Worm (Caenorhabditis elegans): Measurements from ENCODE around the gene Y65A5A.2.

DNA sequence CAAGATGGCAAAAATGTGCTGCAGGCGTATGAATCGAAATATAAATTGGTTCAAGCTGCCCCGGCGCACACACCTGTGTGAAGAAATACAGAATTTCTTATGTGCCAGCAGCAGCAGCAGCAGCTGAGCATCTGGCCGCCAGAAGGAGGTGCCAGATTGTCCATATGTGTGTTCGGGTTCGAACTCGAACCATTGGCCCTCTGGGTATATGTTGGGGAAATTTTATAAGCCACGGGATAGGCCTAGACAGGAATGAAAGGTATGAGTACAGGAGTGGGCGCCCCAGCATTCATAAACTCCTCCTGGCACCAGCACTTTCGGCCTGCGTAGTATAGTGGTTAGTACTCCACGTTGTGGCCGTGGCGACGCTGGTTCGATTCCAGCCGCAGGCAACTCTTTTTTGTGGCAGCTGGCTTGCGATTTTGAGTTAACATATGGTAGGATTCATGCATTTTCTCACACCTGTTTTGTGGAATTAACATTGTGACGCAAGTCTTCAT is 23.6 kb upstream of the Y65A5A.2 start:
- TF ChIP-seq ceh-30 (tag; optimal IDR thresholded peaks at IDR 0.05) = no peak
- TF ChIP-seq pqm-1 (tag; optimal IDR thresholded peaks at IDR 0.05) = peak; percentile 20
- no peak for TF ChIP-seq elt-2 (tag; optimal IDR thresholded peaks at IDR 0.05)
- TF ChIP-seq dve-1 (tag; optimal IDR thresholded peaks at IDR 0.05) = no peak
- TF ChIP-seq ceh-19 (GFP tag; optimal IDR thresholded peaks at IDR 0.05) = peak; percentile 28
- no peak for TF ChIP-seq nhr-11 (tag; optimal IDR thresholded peaks at IDR 0.05)
- peak; percentile 51 for TF ChIP-seq C08G9.2 (tag; optimal IDR thresholded peaks at IDR 0.05)
- no peak for TF ChIP-seq dmd-4 (tag; optimal IDR thresholded peaks at IDR 0.05; ENCODE audit: borderline replicate concordance)
- no peak for TF ChIP-seq pag-3 (tag; optimal IDR thresholded peaks at IDR 0.05; ENCODE audit: borderline replicate concordance)
- peak; percentile 26 for TF ChIP-seq nhr-232 (tag; optimal IDR thresholded peaks at IDR 0.05)
- TF ChIP-seq lim-6 (tag; optimal IDR thresholded peaks at IDR 0.05) = no peak
- TF ChIP-seq gmeb-2 (tag; optimal IDR thresholded peaks at IDR 0.05) = peak; percentile 28
- TF ChIP-seq hlh-13 (GFP tag; optimal IDR thresholded peaks at IDR 0.05) = no peak
- TF ChIP-seq sox-4 (tag; optimal IDR thresholded peaks at IDR 0.05) = no peak

Measured in whole organism, late embryonic.